Worm (Caenorhabditis elegans): Measurements from ENCODE around the gene lido-15.

- TF ChIP-seq elt-2 (tag; optimal IDR thresholded peaks at IDR 0.05) (no peak), nfya-1 (tag; optimal IDR thresholded peaks at IDR 0.05) (no peak), fkh-6 (tag; optimal IDR thresholded peaks at IDR 0.05) (no peak), F13H6.1 (tag; optimal IDR thresholded peaks at IDR 0.05) (no peak), hlh-15 (tag; optimal IDR thresholded peaks at IDR 0.05) (no peak)
Measured at ce11 chrII:3775719-3776118, 36.4 kb upstream of the lido-15 start, which contains the start of gene T24E12.3.
